Fruit fly (Drosophila melanogaster): ENCODE results near the gene Ibf2.

The Ibf2 gene

dm6 chr3R:9258252-9259225 lies at the start of gene Ibf2, which contains the start of gene Ibf1 (continued):
- TF ChIP-seq ftz-f1 (GFP tag; optimal IDR thresholded peaks at IDR 0.05) (no peak), CG2712 (tag; optimal IDR thresholded peaks at IDR 0.05) (no peak), al (GFP tag; IDR thresholded peaks at IDR 0.05) (no peak), lilli (GFP tag; optimal IDR thresholded peaks at IDR 0.05) (no peak), CG10147 (GFP tag; optimal IDR thresholded peaks at IDR 0.05) (no peak), ssp (GFP tag; IDR thresholded peaks at IDR 0.05) (no peak), CG4820 (GFP tag; optimal IDR thresholded peaks at IDR 0.05) (no peak), zfh1 (GFP tag; IDR thresholded peaks at IDR 0.05) (no peak), CG10267 (tag; optimal IDR thresholded peaks at IDR 0.05) (peak; percentile 5), nerfin-1 (tag; optimal IDR thresholded peaks at IDR 0.05) (peak; percentile 92), pita (GFP tag; optimal IDR thresholded peaks at IDR 0.05) (no peak), CG1529 (GFP tag; optimal IDR thresholded peaks at IDR 0.05) (no peak), aop (GFP tag; IDR thresholded peaks at IDR 0.05) (no peak), ab (GFP tag; optimal IDR thresholded peaks at IDR 0.05) (no peak), CG11093 (GFP tag; IDR thresholded peaks at IDR 0.05) (no peak), Scr (GFP tag; IDR thresholded peaks at IDR 0.05; ENCODE audit: partially characterized antibody) (peak; percentile 85), CoRest (tag; optimal IDR thresholded peaks at IDR 0.05) (peak; percentile 31), CG4617 (GFP tag; optimal IDR thresholded peaks at IDR 0.05; ENCODE audit: borderline replicate concordance) (peak; percentile 9), ash1 (GFP tag; optimal IDR thresholded peaks at IDR 0.05) (no peak), CG8944 (GFP tag; optimal IDR thresholded peaks at IDR 0.05) (no peak), row (GFP tag; IDR thresholded peaks at IDR 0.05) (peak; percentile 55; the same call in 2 of the 3 replicates), seq (GFP tag; IDR thresholded peaks at IDR 0.05) (no peak), Eip74EF (GFP tag; optimal IDR thresholded peaks at IDR 0.05) (no peak), usp (GFP tag; optimal IDR thresholded peaks at IDR 0.05) (no peak), CG2199 (GFP tag; IDR thresholded peaks at IDR 0.05) (no peak), Nf-YB (GFP tag; optimal IDR thresholded peaks at IDR 0.05) (no peak), Max (GFP tag; optimal IDR thresholded peaks at IDR 0.05) (no peak), Taf1 (GFP tag; IDR thresholded peaks at IDR 0.05) (no peak), Dbx (GFP tag; IDR thresholded peaks at IDR 0.05) (no peak), Hr78 (GFP tag; optimal IDR thresholded peaks at IDR 0.05) (no peak), lola (GFP tag; optimal IDR thresholded peaks at IDR 0.05) (no peak), CG6254 (GFP tag; optimal IDR thresholded peaks at IDR 0.05) (no peak), CG3847 (GFP tag; IDR thresholded peaks at IDR 0.05) (no peak), NfI (GFP tag; optimal IDR thresholded peaks at IDR 0.05) (no peak), NK7.1 (GFP tag; optimal IDR thresholded peaks at IDR 0.05) (no peak), wek (GFP tag; optimal IDR thresholded peaks at IDR 0.05) (no peak), Dp (GFP tag; optimal IDR thresholded peaks at IDR 0.05) (peak; percentile 63), chm (GFP tag; IDR thresholded peaks at IDR 0.05) (no peak), Dip2 (GFP tag; IDR thresholded peaks at IDR 0.05) (no peak), nau (GFP tag; optimal IDR thresholded peaks at IDR 0.05) (no peak), CG10959 (GFP tag; IDR thresholded peaks at IDR 0.05) (no peak), CG12659 (GFP tag; optimal IDR thresholded peaks at IDR 0.05) (peak; percentile 33), ham (GFP tag; IDR thresholded peaks at IDR 0.05) (no peak), CG17568 (GFP tag; optimal IDR thresholded peaks at IDR 0.05) (no peak), luna (GFP tag; optimal IDR thresholded peaks at IDR 0.05) (no peak), fu2 (GFP tag; optimal IDR thresholded peaks at IDR 0.05) (no peak), abd-A (tag; optimal IDR thresholded peaks at IDR 0.05) (no peak), Bgb (GFP tag; IDR thresholded peaks at IDR 0.05; ENCODE audit: partially characterized antibody) (peak; percentile 88)

Measured in whole organism, embryonic.